Worm (Caenorhabditis elegans) whole organism, L4 larva: ENCODE measurements around the gene ugt-43.
A peak's percentile ranks its signal among the peaks of the same experiment; 100 is the strongest.

ENCODE experiments used
- D1046.2 ChIP-seq: fragments of 200-800 bp; sonication (Bioruptor generic); IDR thresholded peaks from 2 replicates; pipeline ENCODE4 v1.3.6; 2022; ENCODE audit warnings: missing genetic modification characterization, missing compliant biosample characterization
- F26F4.8 ChIP-seq: fragments of 200-800 bp; sonication (Bioruptor generic); conservative IDR thresholded peaks from 2 replicates; pipeline ENCODE4 v1.3.6; 2022; ENCODE audit warnings: missing genetic modification characterization, missing compliant biosample characterization
- F49E8.2 ChIP-seq: sonication (generic microtip); optimal IDR thresholded peaks from 2 replicates; lab custom pipeline; 2016; ENCODE audit warnings: missing compliant biosample characterization, mild to moderate bottlenecking, missing genetic modification characterization, borderline replicate concordance
- T20F7.1 ChIP-seq: fragments of 200-800 bp; sonication (Bioruptor generic); optimal IDR thresholded peaks from 2 replicates; lab custom pipeline; 2018; ENCODE audit warnings: mild to moderate bottlenecking, missing genetic modification characterization, missing compliant biosample characterization
- Y5F2A.4 ChIP-seq: fragments of 200-800 bp; sonication (Bioruptor generic); optimal IDR thresholded peaks from 2 replicates; lab custom pipeline; 2018; ENCODE audit warnings: mild to moderate bottlenecking, missing genetic modification characterization, missing compliant biosample characterization
- Y75B8A.6 ChIP-seq: fragments of 200-800 bp; sonication (Bioruptor generic); IDR thresholded peaks from 2 replicates; pipeline ENCODE4 v1.3.6; 2022; ENCODE audit warnings: missing genetic modification reagents, missing genetic modification characterization, missing compliant biosample characterization
- ZK337.2 ChIP-seq: fragments of 200-800 bp; sonication (Bioruptor generic); IDR thresholded peaks from 2 replicates; pipeline ENCODE4 v1.3.6; 2022; ENCODE audit warnings: missing genetic modification reagents, missing genetic modification characterization, missing compliant biosample characterization
- aha-1 ChIP-seq: fragments of 150-350 bp; peaks from one replicate; lab custom pipeline; 2014; ENCODE audit warnings: missing biosample characterization, missing genetic modification characterization
- ama-1 ChIP-seq: fragments of 150-350 bp; optimal IDR thresholded peaks from 2 replicates; lab custom pipeline; 2014; ENCODE audit warnings: inconsistent platforms, mixed read lengths
- ceh-20 ChIP-seq: fragments of 200-800 bp; sonication (Bioruptor generic); IDR thresholded peaks from 2 replicates; pipeline ENCODE4 v1.3.6; 2022; ENCODE audit warnings: missing genetic modification reagents, missing genetic modification characterization, missing compliant biosample characterization
- ceh-62 ChIP-seq: sonication (generic microtip); optimal IDR thresholded peaks from 2 replicates; lab custom pipeline; 2017; ENCODE audit warnings: missing biosample characterization, missing genetic modification characterization
- cey-2 ChIP-seq: sonication (generic microtip); optimal IDR thresholded peaks from 3 replicates; lab custom pipeline; 2017; ENCODE audit warnings: missing genetic modification characterization, mild to moderate bottlenecking, missing compliant biosample characterization, antibody characterized with exemption, borderline replicate concordance; ENCODE audit not compliant: insufficient read depth
- daf-12 ChIP-seq: fragments of 150-350 bp; optimal IDR thresholded peaks from 2 replicates; lab custom pipeline; 2014; ENCODE audit warnings: missing biosample characterization, missing genetic modification reagents, missing genetic modification characterization
- daf-16 ChIP-seq, 3 experiments: sonication (generic microtip); optimal IDR thresholded peaks; 2 replicates each; lab custom pipeline; 2016 to 2017; ENCODE audit warnings: missing genetic modification characterization in 3 of 3, missing genetic modification reagents in 3 of 3, mild to moderate bottlenecking in 2 of 3, missing compliant biosample characterization in 2 of 3, missing biosample characterization in 1 of 3, moderate library complexity in 1 of 3
- daf-8 ChIP-seq: fragments of 200-800 bp; sonication (Bioruptor generic); IDR thresholded peaks from 2 replicates; pipeline ENCODE4 v1.3.6; 2022; ENCODE audit warnings: missing genetic modification characterization, missing compliant biosample characterization
- dmd-6 ChIP-seq: fragments of 200-800 bp; sonication (Bioruptor generic); IDR thresholded peaks from 2 replicates; pipeline ENCODE4 v1.3.6; 2022; ENCODE audit warnings: missing genetic modification reagents, missing genetic modification characterization, missing compliant biosample characterization
- dmd-9 ChIP-seq: fragments of 200-800 bp; sonication (Bioruptor generic); IDR thresholded peaks from 2 replicates; pipeline ENCODE4 v1.3.6; 2022; ENCODE audit warnings: missing genetic modification reagents, missing genetic modification characterization, missing compliant biosample characterization
- duxl-1 ChIP-seq: sonication (generic microtip); optimal IDR thresholded peaks from 2 replicates; lab custom pipeline; 2016; ENCODE audit warnings: mild to moderate bottlenecking, missing genetic modification characterization, moderate library complexity, missing compliant biosample characterization; ENCODE audit not compliant: poor library complexity
- dve-1 ChIP-seq: sonication (generic microtip); optimal IDR thresholded peaks from 2 replicates; lab custom pipeline; 2017; ENCODE audit warnings: antibody characterized with exemption, mild to moderate bottlenecking, missing genetic modification characterization, missing compliant biosample characterization; ENCODE audit not compliant: insufficient read depth
- egl-43 ChIP-seq: fragments of 200-800 bp; sonication (Bioruptor generic); IDR thresholded peaks from 2 replicates; pipeline ENCODE4 v1.3.6; 2022; ENCODE audit warnings: missing genetic modification reagents, missing genetic modification characterization, missing compliant biosample characterization
- fos-1 ChIP-seq: fragments of 150-350 bp; optimal IDR thresholded peaks from 2 replicates; lab custom pipeline; 2014; ENCODE audit warnings: missing biosample characterization, missing genetic modification characterization
- gei-8 ChIP-seq: fragments of 200-800 bp; sonication (Bioruptor generic); optimal IDR thresholded peaks from 2 replicates; lab custom pipeline; 2018; ENCODE audit warnings: mild to moderate bottlenecking, missing genetic modification characterization, missing compliant biosample characterization
- hif-1 ChIP-seq, 2 experiments: sonication (generic microtip); optimal IDR thresholded peaks; 2 replicates each; lab custom pipeline; 2016 to 2017; ENCODE audit warnings: missing compliant biosample characterization in 2 of 2, missing genetic modification characterization in 2 of 2, missing genetic modification reagents in 2 of 2, missing genotype in 2 of 2, mild to moderate bottlenecking in 1 of 2
- hlh-11 ChIP-seq: fragments of 200-800 bp; sonication (Bioruptor generic); optimal IDR thresholded peaks from 2 replicates; lab custom pipeline; 2018; ENCODE audit warnings: mild to moderate bottlenecking, missing genetic modification characterization, missing compliant biosample characterization
- hlh-30 ChIP-seq: sonication (generic microtip); optimal IDR thresholded peaks from 2 replicates; lab custom pipeline; 2017; ENCODE audit warnings: antibody characterized with exemption, mild to moderate bottlenecking, missing genetic modification characterization, missing compliant biosample characterization; ENCODE audit not compliant: insufficient read depth
- jun-1 ChIP-seq: fragments of 150-350 bp; optimal IDR thresholded peaks from 2 replicates; lab custom pipeline; 2014; ENCODE audit warnings: missing biosample characterization, missing genetic modification reagents, missing genetic modification characterization
- lin-1 ChIP-seq: fragments of 200-800 bp; sonication (Bioruptor generic); IDR thresholded peaks from 2 replicates; pipeline ENCODE4 v1.3.6; 2022; ENCODE audit warnings: missing genetic modification reagents, missing genetic modification characterization, missing compliant biosample characterization
- lin-13 ChIP-seq: fragments of 150-350 bp; optimal IDR thresholded peaks from 2 replicates; lab custom pipeline; 2014; ENCODE audit warnings: missing biosample characterization, missing genetic modification reagents, missing genetic modification characterization
- lin-29 ChIP-seq: fragments of 200-800 bp; sonication (Bioruptor generic); IDR thresholded peaks from 2 replicates; pipeline ENCODE4 v1.3.6; 2022; ENCODE audit warnings: missing genetic modification reagents, missing genetic modification characterization, missing compliant biosample characterization
- mep-1 ChIP-seq: fragments of 150-350 bp; sonication (generic microtip); optimal IDR thresholded peaks from 3 replicates; lab custom pipeline; 2014; ENCODE audit warnings: missing biosample characterization, missing genetic modification characterization
- mxl-2 ChIP-seq: fragments of 200-800 bp; sonication (Bioruptor generic); conservative IDR thresholded peaks from 2 replicates; pipeline ENCODE4 v1.3.6; 2022; ENCODE audit warnings: missing genetic modification reagents, missing genetic modification characterization, missing compliant biosample characterization
- nhr-10 ChIP-seq: fragments of 150-350 bp; optimal IDR thresholded peaks from 2 replicates; lab custom pipeline; 2014; ENCODE audit warnings: missing biosample characterization, missing genetic modification characterization
- nhr-111 ChIP-seq: fragments of 200-800 bp; sonication (Bioruptor generic); optimal IDR thresholded peaks from 2 replicates; lab custom pipeline; 2018; ENCODE audit warnings: mild to moderate bottlenecking, missing genetic modification characterization, missing compliant biosample characterization
- nhr-28 ChIP-seq: fragments of 150-350 bp; optimal IDR thresholded peaks from 2 replicates; lab custom pipeline; 2014; ENCODE audit warnings: missing biosample characterization, missing genetic modification characterization
- nhr-48 ChIP-seq: sonication (generic microtip); optimal IDR thresholded peaks from 2 replicates; lab custom pipeline; 2016; ENCODE audit warnings: mild to moderate bottlenecking, missing genetic modification characterization, missing compliant biosample characterization
- nhr-6 ChIP-seq: fragments of 150-350 bp; optimal IDR thresholded peaks from 2 replicates; lab custom pipeline; 2014; ENCODE audit warnings: missing biosample characterization, missing genetic modification characterization
- nhr-77 ChIP-seq: fragments of 150-350 bp; optimal IDR thresholded peaks from 2 replicates; lab custom pipeline; 2014; ENCODE audit warnings: missing biosample characterization, missing genetic modification characterization
- pqm-1 ChIP-seq: sonication (generic microtip); optimal IDR thresholded peaks from 2 replicates; lab custom pipeline; 2017; ENCODE audit warnings: missing biosample characterization, missing genetic modification characterization
- saeg-2 ChIP-seq: fragments of 200-800 bp; sonication (Bioruptor generic); IDR thresholded peaks from 2 replicates; pipeline ENCODE4 v1.3.6; 2022; ENCODE audit warnings: missing genetic modification reagents, missing genetic modification characterization, missing compliant biosample characterization
- skn-1 ChIP-seq: fragments of 150-350 bp; optimal IDR thresholded peaks from 2 replicates; lab custom pipeline; 2014; ENCODE audit warnings: missing biosample characterization, missing genetic modification characterization
- spr-1 ChIP-seq: sonication (generic microtip); optimal IDR thresholded peaks from 2 replicates; lab custom pipeline; 2016; ENCODE audit warnings: mild to moderate bottlenecking, missing genetic modification characterization, missing compliant biosample characterization
- tra-1 ChIP-seq: fragments of 200-800 bp; sonication (Bioruptor generic); IDR thresholded peaks from 2 replicates; pipeline ENCODE4 v1.3.6; 2022; ENCODE audit warnings: missing genetic modification reagents, missing genetic modification characterization, missing compliant biosample characterization
- zag-1 ChIP-seq: fragments of 150-350 bp; optimal IDR thresholded peaks from 2 replicates; lab custom pipeline; 2014; ENCODE audit warnings: missing biosample characterization, missing genetic modification characterization
- zfp-2 ChIP-seq: sonication (generic microtip); optimal IDR thresholded peaks from 2 replicates; lab custom pipeline; 2016; ENCODE audit warnings: mild to moderate bottlenecking, missing genetic modification characterization, missing compliant biosample characterization
- zip-11 ChIP-seq: fragments of 200-800 bp; sonication (Bioruptor generic); IDR thresholded peaks from 2 replicates; pipeline ENCODE4 v1.3.6; 2022; ENCODE audit warnings: missing genetic modification characterization, missing compliant biosample characterization

Gene ugt-43

DNA sequence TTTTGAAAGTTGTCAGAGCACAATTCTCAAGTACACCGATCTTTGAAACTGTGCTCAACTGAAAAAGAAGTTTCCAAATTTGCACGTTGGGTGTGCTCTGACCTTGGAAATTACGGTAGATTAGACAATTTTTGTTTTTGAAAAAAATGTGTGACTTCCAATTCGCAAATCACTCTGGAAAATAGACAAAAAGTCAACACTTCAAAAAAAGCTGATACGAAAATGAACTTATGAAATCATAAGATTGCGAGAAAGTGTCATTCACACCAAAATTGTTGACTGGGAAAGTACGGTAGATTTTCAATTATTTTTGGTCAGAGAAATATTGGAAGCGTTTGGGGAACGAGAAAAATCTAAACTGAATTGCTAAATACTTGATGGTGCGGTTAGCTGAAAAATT, 3.0 kb downstream of the ugt-43 start (continued):
- TF ChIP-seq F49E8.2, result no peak
- TF ChIP-seq nhr-28 (tag; lab: Kevin White, UChicago), result peak; percentile 45
- no peak for TF ChIP-seq hlh-30 (tag; lab: Kevin White, UChicago)
- TF ChIP-seq lin-13 (GFP tag; lab: Kevin White, UChicago), result no peak
- no peak for TF ChIP-seq aha-1 (tag; lab: Kevin White, UChicago)
- no peak for TF ChIP-seq mep-1 (tag; lab: Kevin White, UChicago)
- 0 out of 2 replicates have a peak, but pooled peaks have one; percentile 23 for TF ChIP-seq tra-1 (GFP tag; lab: Robert Waterston, UW)
- TF ChIP-seq ama-1, result no peak
- TF ChIP-seq pqm-1 (tag; lab: Kevin White, UChicago), result no peak
- TF ChIP-seq hlh-11 (tag; lab: Kevin White, UChicago), result peak; percentile 64
- no peak for TF ChIP-seq daf-8 (GFP tag; lab: Robert Waterston, UW)
- TF ChIP-seq, all 104 proteins: peak for 6

DNA sequence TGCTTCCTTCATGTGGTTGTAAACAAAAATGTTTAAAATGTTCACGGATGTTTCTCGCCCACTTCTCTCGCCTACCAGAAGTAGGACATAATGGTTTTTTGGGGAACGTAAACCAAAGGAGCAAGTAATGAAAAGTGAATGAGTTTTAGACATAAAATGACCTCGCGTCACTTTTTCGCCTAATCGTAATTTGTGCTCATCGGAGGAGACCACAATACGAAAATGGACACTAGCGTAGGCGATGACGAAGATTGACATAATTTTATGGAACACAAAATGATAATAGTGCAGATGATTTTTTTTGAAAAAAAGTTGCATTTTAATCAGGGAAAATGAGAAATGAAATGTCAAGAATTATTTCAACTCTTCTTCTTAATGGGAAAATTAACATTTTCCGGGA, 4.3 kb downstream of the ugt-43 start:
- TF ChIP-seq hif-1 (tag; optimal IDR thresholded peaks at IDR 0.05; lab: Kevin White, UChicago) (no peak), hlh-11 (tag; lab: Kevin White, UChicago) (peak; percentile 38), spr-1 (tag; lab: Kevin White, UChicago) (no peak), mep-1 (tag; lab: Kevin White, UChicago) (no peak), Y75B8A.6 (GFP tag; lab: Robert Waterston, UW) (no peak), nhr-6 (tag; lab: Kevin White, UChicago) (no peak), Y5F2A.4 (no peak), zip-11 (GFP tag; lab: Robert Waterston, UW) (no peak), nhr-28 (tag; lab: Kevin White, UChicago) (peak; percentile 47), jun-1 (tag; lab: Kevin White, UChicago) (no peak), saeg-2 (GFP tag; lab: Robert Waterston, UW) (no peak), pqm-1 (tag; lab: Kevin White, UChicago) (peak; percentile 22), dmd-9 (GFP tag; lab: Robert Waterston, UW) (no peak), dmd-6 (GFP tag; lab: Robert Waterston, UW) (peak; percentile 64; the same call in 1 of the 2 replicates), gei-8 (GFP tag; lab: Kevin White, UChicago) (no peak), ceh-62 (tag; lab: Kevin White, UChicago) (no peak), duxl-1 (tag; lab: Kevin White, UChicago) (no peak), F26F4.8 (GFP tag; lab: Robert Waterston, UW) (no peak)

DNA sequence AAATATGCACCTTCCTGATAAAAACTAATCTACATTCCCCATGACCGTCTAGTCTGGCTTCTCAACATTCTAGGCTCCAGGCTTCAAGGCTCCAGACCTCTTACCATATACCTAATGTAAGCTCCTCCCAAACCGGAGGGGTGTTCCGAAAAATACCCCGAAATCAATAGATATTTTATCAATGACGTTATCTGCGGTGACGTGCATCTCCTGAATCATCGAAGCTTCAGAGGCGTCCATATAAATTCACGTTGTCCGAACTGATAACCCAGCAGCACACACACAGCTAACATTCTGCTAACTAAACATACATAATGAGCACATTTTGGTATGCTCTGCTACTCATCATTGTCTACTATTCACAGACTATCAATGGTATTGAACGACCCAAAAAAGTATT, 5.1 kb downstream of the ugt-43 start, which contains the start of gene ugt-44:
Gene ugt-44, plus strand, starts transcription at position 248 of the 400 bp plus-strand sequence.
- TF ChIP-seq lin-29 (no peak), nhr-111 (GFP tag; lab: Kevin White, UChicago) (no peak), egl-43 (GFP tag; lab: Robert Waterston, UW) (no peak), ceh-20 (GFP tag; lab: Robert Waterston, UW) (no peak), daf-12 (no peak), nhr-10 (peak; percentile 13), T20F7.1 (GFP tag; lab: Kevin White, UChicago) (no peak), zfp-2 (no peak), nhr-48 (tag; lab: Kevin White, UChicago) (no peak), nhr-77 (tag; lab: Kevin White, UChicago) (no peak), fos-1 (tag; lab: Kevin White, UChicago) (no peak), pqm-1 (tag; lab: Kevin White, UChicago) (peak; percentile 51), zag-1 (tag; lab: Kevin White, UChicago) (no peak), dve-1 (tag; lab: Kevin White, UChicago) (peak; percentile 10), daf-16 (GFP tag; optimal IDR thresholded peaks at IDR 0.05; lab: Kevin White, UChicago) (no peak), daf-16 (tag; optimal IDR thresholded peaks at IDR 0.05; lab: Kevin White, UChicago) (peak; percentile 24), lin-1 (GFP tag; lab: Robert Waterston, UW) (0 out of 2 replicates have a peak, but pooled peaks have one; percentile 26), ZK337.2 (no peak), hlh-11 (tag; lab: Kevin White, UChicago) (peak; percentile 77), D1046.2 (GFP tag; lab: Robert Waterston, UW) (no peak), jun-1 (tag; lab: Kevin White, UChicago) (peak; percentile 6), dmd-6 (GFP tag; lab: Robert Waterston, UW) (peak; percentile 85), daf-8 (GFP tag; lab: Robert Waterston, UW) (no peak), cey-2 (tag; lab: Kevin White, UChicago) (no peak), gei-8 (GFP tag; lab: Kevin White, UChicago) (no peak), skn-1 (tag; lab: Kevin White, UChicago) (no peak), mxl-2 (GFP tag; lab: Robert Waterston, UW) (no peak), nhr-28 (tag; lab: Kevin White, UChicago) (peak; percentile 39)
